Worm (Caenorhabditis elegans) whole organism, midembryonic: ENCODE measurements around the gene rps-18.

Experiments used
- flt-1 ChIP-seq: fragments of 200-800 bp; sonication (Bioruptor generic); IDR thresholded peaks from 2 replicates; pipeline ENCODE4 v1.3.6; 2022; ENCODE audit warnings: missing genetic modification characterization, missing compliant biosample characterization
- klf-2 ChIP-seq: fragments of 200-800 bp; sonication (Bioruptor generic); conservative IDR thresholded peaks from 2 replicates; pipeline ENCODE4 v1.3.6; 2022; ENCODE audit warnings: missing genetic modification reagents, missing genetic modification characterization, missing compliant biosample characterization
- ztf-23 ChIP-seq: fragments of 200-800 bp; sonication (Bioruptor generic); IDR thresholded peaks from 2 replicates; pipeline ENCODE4 v1.3.6; 2022; ENCODE audit warnings: missing genetic modification reagents, missing genetic modification characterization, missing compliant biosample characterization
- ztf-29 ChIP-seq: fragments of 200-800 bp; sonication (Bioruptor generic); IDR thresholded peaks from 2 replicates; pipeline ENCODE4 v1.3.6; 2022; ENCODE audit warnings: missing genetic modification reagents, missing genetic modification characterization, missing compliant biosample characterization

DNA sequence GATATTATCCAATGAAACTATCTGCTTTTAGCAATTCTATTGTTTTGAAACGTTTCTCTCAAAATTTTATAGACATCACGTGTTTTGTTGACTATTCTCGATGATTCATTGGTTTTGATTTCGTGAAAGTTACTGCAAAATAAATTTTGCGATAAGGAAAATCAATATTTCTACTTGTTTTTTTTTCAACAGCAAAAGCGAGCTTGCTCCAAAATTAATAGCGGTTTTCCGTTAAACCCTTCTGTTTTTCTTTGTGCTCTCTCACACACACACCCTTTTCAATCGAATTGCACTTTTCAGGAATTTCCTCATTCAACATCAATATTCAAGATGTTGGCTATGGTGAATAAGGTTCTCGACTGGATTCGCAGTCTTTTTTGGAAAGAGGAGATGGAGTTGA lies 27.6 kb upstream of the rps-18 start, which contains the start of gene arl-8:
- TF ChIP-seq flt-1 (GFP tag; lab: Robert Waterston, UW) (no peak), ztf-23 (no peak), klf-2 (GFP tag; lab: Robert Waterston, UW) (no peak), ztf-29 (GFP tag; lab: Robert Waterston, UW) (no peak)
